Fruit fly (Drosophila melanogaster) whole organism, embryonic: ENCODE results near the gene yellow-f2.

Experiments used
- Adf1 ChIP-seq: fragments of 200-800 bp; sonication (Bioruptor generic); IDR thresholded peaks from 2 replicates; pipeline ENCODE4 v1.3.6; 2022; ENCODE audit warnings: missing biosample characterization, missing genetic modification characterization
- Atf6 ChIP-seq: fragments of 200-800 bp; sonication (Bioruptor generic); IDR thresholded peaks from 2 replicates; pipeline ENCODE4 v1.3.6; 2022; ENCODE audit warnings: missing biosample characterization, missing genetic modification characterization
- Awh ChIP-seq: fragments of 200-800 bp; sonication (Bioruptor generic); IDR thresholded peaks from 2 replicates; pipeline ENCODE4, ENCODE4 v1.3.6; 2022; ENCODE audit warnings: missing biosample characterization, missing genetic modification characterization
- Blimp-1 ChIP-seq: fragments of 200-800 bp; sonication (Bioruptor generic); optimal IDR thresholded peaks from 3 replicates; lab custom pipeline; 2018; ENCODE audit warnings: missing biosample characterization, missing genetic modification characterization, mild to moderate bottlenecking, moderate library complexity, missing genetic modification reagents
- CG10321 ChIP-seq: fragments of 200-800 bp; sonication (Bioruptor generic); IDR thresholded peaks from 2 replicates; pipeline ENCODE4 v1.3.6; 2022; ENCODE audit warnings: missing biosample characterization, missing genetic modification characterization
- CG11085 ChIP-seq: fragments of 200-800 bp; sonication (Bioruptor generic); IDR thresholded peaks from 2 replicates; pipeline ENCODE4 v1.3.6; 2022; ENCODE audit warnings: missing biosample characterization, missing genetic modification characterization
- CG11695 ChIP-seq: fragments of 200-800 bp; sonication (Bioruptor generic); IDR thresholded peaks from 3 replicates; pipeline ENCODE4 v1.3.6; 2022; ENCODE audit warnings: missing biosample characterization, missing genetic modification characterization
- CG12299 ChIP-seq: fragments of 200-800 bp; sonication (Bioruptor generic); optimal IDR thresholded peaks from 2 replicates; lab custom pipeline; 2018; ENCODE audit warnings: missing biosample characterization, mild to moderate bottlenecking, missing genetic modification characterization
- CG13624 ChIP-seq: fragments of 200-800 bp; sonication (Bioruptor generic); optimal IDR thresholded peaks from 2 replicates; lab custom pipeline; 2016; ENCODE audit warnings: missing biosample characterization, missing genetic modification characterization
- CG14441 ChIP-seq: fragments of 200-800 bp; sonication (Bioruptor generic); IDR thresholded peaks from 2 replicates; pipeline ENCODE4 v1.3.6; 2022; ENCODE audit warnings: missing biosample characterization, missing genetic modification characterization
- CG15269 ChIP-seq: fragments of 200-800 bp; sonication (Bioruptor generic); optimal IDR thresholded peaks from 2 replicates; lab custom pipeline; 2018; ENCODE audit warnings: missing biosample characterization, mild to moderate bottlenecking, missing genetic modification characterization, moderate library complexity
- CG1602 ChIP-seq: fragments of 200-800 bp; sonication (Bioruptor generic); optimal IDR thresholded peaks from 3 replicates; lab custom pipeline; 2016; ENCODE audit warnings: missing biosample characterization, missing genetic modification characterization
- CG16779 ChIP-seq: fragments of 200-800 bp; sonication (Bioruptor generic); IDR thresholded peaks from 2 replicates; pipeline ENCODE4 v1.3.6; 2022; ENCODE audit warnings: missing biosample characterization, missing genetic modification characterization
- CG2116 ChIP-seq: fragments of 200-800 bp; sonication (Bioruptor generic); optimal IDR thresholded peaks from 3 replicates; lab custom pipeline; 2018; ENCODE audit warnings: missing biosample characterization, mild to moderate bottlenecking, missing genetic modification characterization
- CG3726 ChIP-seq: fragments of 200-800 bp; sonication (Bioruptor generic); IDR thresholded peaks from 3 replicates; pipeline ENCODE4, ENCODE4 v1.3.6; 2022; ENCODE audit warnings: missing biosample characterization, missing genetic modification characterization
- CG8478 ChIP-seq: fragments of >200 bp; optimal IDR thresholded peaks from 2 replicates; lab custom pipeline; 2018
- CG9215 ChIP-seq: fragments of 200-800 bp; sonication (Bioruptor generic); IDR thresholded peaks from 2 replicates; pipeline ENCODE4 v1.3.6; 2022; ENCODE audit warnings: missing biosample characterization, missing genetic modification characterization
- CG9609 ChIP-seq: fragments of 200-800 bp; sonication (Bioruptor generic); optimal IDR thresholded peaks from 3 replicates; lab custom pipeline; 2016; ENCODE audit warnings: missing biosample characterization, missing genetic modification characterization
- D19B ChIP-seq: fragments of 200-800 bp; sonication (Bioruptor generic); optimal IDR thresholded peaks from 2 replicates; lab custom pipeline; 2017; ENCODE audit warnings: missing biosample characterization, mild to moderate bottlenecking, missing genetic modification characterization
- Dip2 ChIP-seq: fragments of 200-800 bp; sonication (Bioruptor generic); IDR thresholded peaks from 2 replicates; pipeline ENCODE4 v1.3.6; 2022; ENCODE audit warnings: missing biosample characterization, missing genetic modification characterization
- Fer2 ChIP-seq: fragments of 200-800 bp; sonication (Bioruptor generic); optimal IDR thresholded peaks from 2 replicates; lab custom pipeline; 2018; ENCODE audit warnings: missing biosample characterization, mild to moderate bottlenecking, missing genetic modification characterization, moderate library complexity
- GATAe ChIP-seq: fragments of 200-800 bp; sonication (Bioruptor generic); conservative IDR thresholded peaks from 2 replicates; pipeline ENCODE4 v1.3.6; 2022; ENCODE audit warnings: missing biosample characterization, missing genetic modification characterization
- Med ChIP-seq: fragments of 200-800 bp; sonication (Bioruptor generic); peaks from one replicate; lab custom pipeline; 2016; ENCODE audit warnings: missing biosample characterization, missing genetic modification characterization, mild to moderate bottlenecking, inconsistent platforms, moderate library complexity
- NC2α ChIP-seq: fragments of 200-800 bp; sonication (Bioruptor generic); optimal IDR thresholded peaks from 2 replicates; lab custom pipeline; 2016; ENCODE audit warnings: missing biosample characterization, missing genetic modification characterization
- Rfx ChIP-seq: fragments of 200-800 bp; sonication (Bioruptor generic); IDR thresholded peaks from 2 replicates; pipeline ENCODE4 v1.3.6; 2022; ENCODE audit warnings: missing biosample characterization, missing genetic modification characterization
- YL-1 ChIP-seq: fragments of 200-800 bp; sonication (Bioruptor generic); optimal IDR thresholded peaks from 3 replicates; lab custom pipeline; 2017; ENCODE audit warnings: missing biosample characterization, mild to moderate bottlenecking, missing genetic modification characterization
- caup ChIP-seq: fragments of 200-800 bp; sonication (Bioruptor generic); optimal IDR thresholded peaks from 3 replicates; lab custom pipeline; 2017; ENCODE audit warnings: missing biosample characterization, mild to moderate bottlenecking, missing genetic modification characterization, moderate library complexity; ENCODE audit not compliant: severe bottlenecking
- chm ChIP-seq: fragments of 200-800 bp; sonication (Bioruptor generic); IDR thresholded peaks from 2 replicates; pipeline ENCODE4 v1.3.6; 2022; ENCODE audit warnings: missing biosample characterization, missing genetic modification characterization
- ci ChIP-seq: fragments of 200-800 bp; sonication (Bioruptor generic); IDR thresholded peaks from 3 replicates; pipeline ENCODE4 v1.3.6; 2022; ENCODE audit warnings: missing biosample characterization, missing genetic modification characterization
- crol ChIP-seq: fragments of 200-800 bp; sonication (Bioruptor generic); IDR thresholded peaks from 2 replicates; pipeline ENCODE4 v1.3.6; 2022; ENCODE audit warnings: missing biosample characterization, missing genetic modification characterization
- da ChIP-seq: fragments of 200-800 bp; sonication (Bioruptor generic); optimal IDR thresholded peaks from 2 replicates; lab custom pipeline; 2016; ENCODE audit warnings: missing biosample characterization, missing genetic modification characterization
- ftz-f1 ChIP-seq: fragments of 200-800 bp; sonication (Bioruptor generic); optimal IDR thresholded peaks from 2 replicates; lab custom pipeline; 2016; ENCODE audit warnings: missing biosample characterization, missing genetic modification characterization
- gem ChIP-seq: fragments of 200-800 bp; sonication (Bioruptor generic); optimal IDR thresholded peaks from 2 replicates; lab custom pipeline; 2019; ENCODE audit warnings: missing biosample characterization, mild to moderate bottlenecking, missing genetic modification characterization, moderate library complexity
- gro ChIP-seq: fragments of 200-800 bp; sonication (Bioruptor generic); optimal IDR thresholded peaks from 2 replicates; lab custom pipeline; 2016; ENCODE audit warnings: missing biosample characterization, missing genetic modification characterization
- gt ChIP-seq: fragments of 200-800 bp; sonication (Bioruptor generic); IDR thresholded peaks from 2 replicates; pipeline ENCODE4 v1.3.6; 2022; ENCODE audit warnings: missing biosample characterization, missing genetic modification characterization
- hkb ChIP-seq, 2 experiments: fragments of 200-800 bp in 1 of 2; fragments of >200 bp in 1 of 2; sonication (Bioruptor generic) in 1 of 2; IDR thresholded peaks in 1 of 2; optimal IDR thresholded peaks in 1 of 2; 2 replicates each; pipeline versions ENCODE4 v1.3.6 to Lab custom; 2017 to 2022; ENCODE audit warnings: missing biosample characterization in 1 of 2, missing genetic modification characterization in 1 of 2
- lab ChIP-seq: fragments of 200-800 bp; sonication (Bioruptor generic); optimal IDR thresholded peaks from 3 replicates; lab custom pipeline; 2017; ENCODE audit warnings: missing biosample characterization, missing genetic modification characterization, mild to moderate bottlenecking, moderate library complexity, missing genetic modification reagents
- lilli ChIP-seq: fragments of 200-800 bp; sonication (Bioruptor generic); optimal IDR thresholded peaks from 3 replicates; lab custom pipeline; 2016; ENCODE audit warnings: missing biosample characterization, missing genetic modification characterization
- lmd ChIP-seq: fragments of 200-800 bp; sonication (Bioruptor generic); IDR thresholded peaks from 2 replicates; pipeline ENCODE4 v1.3.6; 2022; ENCODE audit warnings: missing biosample characterization, missing genetic modification characterization
- oc ChIP-seq: fragments of 200-800 bp; sonication (Bioruptor generic); optimal IDR thresholded peaks from 2 replicates; lab custom pipeline; 2018; ENCODE audit warnings: missing biosample characterization, mild to moderate bottlenecking, missing genetic modification characterization, moderate library complexity
- pan ChIP-seq, 4 experiments: fragments of >200 bp in 3 of 4; fragments of 200-800 bp in 1 of 4; sonication (Bioruptor generic) in 1 of 4; optimal IDR thresholded peaks in 3 of 4; IDR thresholded peaks in 1 of 4; 2 replicates each; pipeline versions ENCODE4 v1.3.6 to Lab custom; 2017 to 2022; ENCODE audit warnings: missing biosample characterization in 2 of 4, missing genetic modification characterization in 2 of 4, mixed read lengths in 1 of 4
- rib ChIP-seq: fragments of 200-800 bp; sonication (Bioruptor generic); IDR thresholded peaks from 2 replicates; pipeline ENCODE4 v1.3.6; 2022; ENCODE audit warnings: missing biosample characterization, missing genetic modification characterization
- schlank ChIP-seq: fragments of 200-800 bp; sonication (Bioruptor generic); optimal IDR thresholded peaks from 2 replicates; lab custom pipeline; 2018; ENCODE audit warnings: missing biosample characterization, mild to moderate bottlenecking, missing genetic modification characterization
- scrt ChIP-seq: fragments of 200-800 bp; sonication (Bioruptor generic); optimal IDR thresholded peaks from 2 replicates; lab custom pipeline; 2018; ENCODE audit warnings: missing biosample characterization, mild to moderate bottlenecking, missing genetic modification characterization, moderate library complexity
- sens ChIP-seq: fragments of 200-800 bp; sonication (Bioruptor generic); peaks from one replicate; lab custom pipeline; 2016; ENCODE audit warnings: missing biosample characterization, missing genetic modification characterization
- shn ChIP-seq: fragments of 200-800 bp; sonication (Bioruptor generic); optimal IDR thresholded peaks from 3 replicates; lab custom pipeline; 2016; ENCODE audit warnings: missing biosample characterization, missing genetic modification characterization
- slbo ChIP-seq: fragments of 200-800 bp; sonication (Bioruptor generic); IDR thresholded peaks from 2 replicates; pipeline ENCODE4 v1.3.6; 2022; ENCODE audit warnings: missing biosample characterization, missing genetic modification characterization
- tap ChIP-seq: fragments of 200-800 bp; optimal IDR thresholded peaks from 3 replicates; lab custom pipeline; 2019; ENCODE audit warnings: missing biosample characterization, mild to moderate bottlenecking, missing genetic modification characterization, moderate library complexity
- trh ChIP-seq: fragments of 200-800 bp; sonication (Bioruptor generic); optimal IDR thresholded peaks from 2 replicates; lab custom pipeline; 2016; ENCODE audit warnings: missing biosample characterization, missing genetic modification characterization
- twi ChIP-seq: fragments of 200-800 bp; optimal IDR thresholded peaks from 2 replicates; lab custom pipeline; 2019; ENCODE audit warnings: missing biosample characterization, mild to moderate bottlenecking, missing genetic modification characterization, moderate library complexity

The yellow-f2 gene

DNA sequence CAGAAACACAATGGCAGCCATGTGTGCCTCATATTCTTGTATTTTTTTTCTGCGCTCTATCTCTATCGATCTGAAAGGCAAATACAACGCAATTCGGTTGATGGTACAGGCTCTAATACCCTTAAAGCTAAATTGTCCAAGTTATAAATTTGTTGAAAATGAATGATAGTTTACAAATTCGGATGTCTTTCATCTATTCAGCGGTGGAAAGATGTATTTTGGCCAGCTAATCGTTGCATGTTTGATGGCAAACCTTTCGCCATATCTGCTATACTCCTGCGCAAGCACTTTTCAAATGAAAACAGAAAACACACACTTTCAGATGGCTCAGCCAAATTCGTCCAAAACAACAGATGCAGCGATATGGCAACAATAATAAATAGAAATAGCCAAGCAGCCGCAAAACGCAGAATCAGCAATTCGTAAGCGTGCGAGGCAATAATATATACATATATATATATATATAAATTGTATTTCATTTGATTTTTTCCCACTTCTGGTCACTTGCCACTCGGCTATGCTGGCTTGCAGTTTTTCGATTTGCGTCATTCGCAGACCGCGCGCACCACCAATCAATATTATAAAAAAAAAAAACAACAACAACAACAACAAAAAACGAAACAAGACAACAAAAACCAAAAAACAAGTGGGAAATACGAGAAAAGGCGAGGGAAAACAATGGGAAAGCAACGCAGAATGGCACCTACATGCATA, 19.4 kb upstream of the yellow-f2 start (continued):
- TF ChIP-seq CG11695 (GFP tag; lab: Robert Waterston, UW), result 0 out of 3 replicates have a peak, but pooled peaks have one; percentile 16
- no peak for TF ChIP-seq shn
- peak; percentile 26; the same call in 1 of the 2 replicates for TF ChIP-seq slbo (GFP tag; lab: Robert Waterston, UW)
- no peak for TF ChIP-seq lmd
- no peak for TF ChIP-seq trh
- no peak for TF ChIP-seq Dip2 (GFP tag; lab: Robert Waterston, UW)
- peak; percentile 5 for TF ChIP-seq lab (GFP tag; lab: Kevin White, UChicago)
- no peak for TF ChIP-seq lilli (GFP tag; lab: Kevin White, UChicago)
- peak; percentile 46 for TF ChIP-seq CG15269 (tag; lab: Kevin White, UChicago)
- peak; percentile 26; the same call in 1 of the 2 replicates for TF ChIP-seq CG9215 (GFP tag; lab: Robert Waterston, UW)
- TF ChIP-seq scrt (GFP tag; lab: Kevin White, UChicago), result no peak
- TF ChIP-seq CG1602 (GFP tag; lab: Kevin White, UChicago), result no peak
- no peak for TF ChIP-seq pan (optimal IDR thresholded peaks at IDR 0.05; lab: Kevin White, UChicago)
- TF ChIP-seq pan (GFP tag; optimal IDR thresholded peaks at IDR 0.05 in 1 of 2, IDR thresholded peaks at IDR 0.05 in 1 of 2), result peak in 1 of 2 experiments; percentile 49
- peak; percentile 20 for TF ChIP-seq CG13624 (GFP tag; lab: Kevin White, UChicago)
- no peak for TF ChIP-seq ftz-f1
- TF ChIP-seq twi (tag; lab: Kevin White, UChicago), result peak; percentile 37
- TF ChIP-seq Atf6 (GFP tag; lab: Robert Waterston, UW), result no peak
- no peak for TF ChIP-seq D19B (GFP tag; lab: Kevin White, UChicago)
- no peak for TF ChIP-seq oc
- TF ChIP-seq Rfx (GFP tag; lab: Robert Waterston, UW), result peak; percentile 43
- TF ChIP-seq Awh (GFP tag; lab: Robert Waterston, UW), result no peak
- no peak for TF ChIP-seq gro
- peak; percentile 40 for TF ChIP-seq sens (GFP tag; lab: Kevin White, UChicago)
- peak; percentile 29 for TF ChIP-seq gem (tag; lab: Kevin White, UChicago)
- TF ChIP-seq Med (GFP tag; lab: Kevin White, UChicago), result peak; percentile 55

DNA sequence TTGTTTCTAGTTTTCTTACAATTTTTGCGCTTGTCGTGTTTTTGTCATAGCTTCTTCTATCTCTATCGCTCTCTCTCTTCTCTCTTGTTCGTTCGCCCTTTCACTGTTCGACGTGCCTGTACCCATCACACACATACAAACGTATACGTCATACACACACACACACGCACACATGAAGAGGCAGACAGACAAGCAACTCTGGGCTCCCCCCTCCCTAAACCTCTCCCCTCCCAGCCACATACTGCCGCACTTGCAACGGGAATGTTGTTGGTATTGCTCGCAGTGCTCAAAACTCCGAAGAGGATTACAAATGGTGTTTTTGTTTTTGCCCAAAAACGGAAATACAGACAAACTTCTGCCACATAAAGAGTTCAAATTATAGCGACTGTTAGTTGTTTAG, 18.0 kb upstream of the yellow-f2 start:
- TF ChIP-seq GATAe, result no peak
- TF ChIP-seq CG3726 (GFP tag; lab: Robert Waterston, UW), result no peak
- TF ChIP-seq CG9609 (GFP tag; lab: Kevin White, UChicago), result no peak
- no peak for TF ChIP-seq Adf1 (GFP tag; lab: Robert Waterston, UW)
- TF ChIP-seq CG16779, result no peak
- no peak for TF ChIP-seq hkb (optimal IDR thresholded peaks at IDR 0.05; lab: Kevin White, UChicago)
- TF ChIP-seq hkb (GFP tag; IDR thresholded peaks at IDR 0.05; lab: Robert Waterston, UW), result 0 out of 2 replicates have a peak, but pooled peaks have one; percentile 9
- peak; percentile 48; the same call in 1 of the 2 replicates for TF ChIP-seq rib (GFP tag; lab: Robert Waterston, UW)
- no peak for TF ChIP-seq CG10321 (GFP tag; lab: Robert Waterston, UW)
- TF ChIP-seq Fer2 (tag; lab: Kevin White, UChicago), result no peak
- TF ChIP-seq da (GFP tag; lab: Kevin White, UChicago), result no peak
- peak; percentile 48 for TF ChIP-seq Blimp-1
- no peak for TF ChIP-seq CG11085 (GFP tag; lab: Robert Waterston, UW)
- TF ChIP-seq ci (GFP tag; lab: Robert Waterston, UW), result peak; percentile 18; the same call in 1 of the 3 replicates
- peak; percentile 67 for TF ChIP-seq chm (GFP tag; lab: Robert Waterston, UW)
- peak; percentile 74 for TF ChIP-seq Med (GFP tag; lab: Kevin White, UChicago)
- TF ChIP-seq caup, result no peak
- TF ChIP-seq NC2α (GFP tag; lab: Kevin White, UChicago), result no peak
- TF ChIP-seq CG14441 (GFP tag; lab: Robert Waterston, UW), result no peak
- TF ChIP-seq YL-1, result no peak
- no peak for TF ChIP-seq tap
- TF ChIP-seq crol (GFP tag; lab: Robert Waterston, UW), result peak; percentile 95
- TF ChIP-seq schlank, result no peak
- TF ChIP-seq CG8478 (lab: Kevin White, UChicago), result no peak
- TF ChIP-seq CG12299, result no peak
- peak; percentile 72 for TF ChIP-seq CG2116 (GFP tag; lab: Kevin White, UChicago)
- no peak for TF ChIP-seq gt
